Worm (Caenorhabditis elegans) whole organism, L2 larva: ENCODE results near the gene F19C6.5.

Experiments
- F13H6.1 ChIP-seq: sonication (generic microtip); optimal IDR thresholded peaks from 2 replicates; lab custom pipeline; 2016; ENCODE audit warnings: missing genetic modification characterization, missing compliant biosample characterization
- nhr-11 ChIP-seq: fragments of 150-350 bp; optimal IDR thresholded peaks from 2 replicates; lab custom pipeline; 2014; ENCODE audit warnings: missing biosample characterization, missing genetic modification characterization
- nhr-23 ChIP-seq: fragments of 150-350 bp; optimal IDR thresholded peaks from 2 replicates; lab custom pipeline; 2014; ENCODE audit warnings: missing biosample characterization, missing genetic modification reagents, missing genetic modification characterization
- nhr-237 ChIP-seq: fragments of 150-350 bp; optimal IDR thresholded peaks from 2 replicates; lab custom pipeline; 2014; ENCODE audit warnings: missing biosample characterization, missing genetic modification characterization
- skn-1 ChIP-seq: sonication (generic microtip); optimal IDR thresholded peaks from 2 replicates; lab custom pipeline; 2017; ENCODE audit warnings: missing biosample characterization, missing genetic modification characterization
- unc-62 ChIP-seq: fragments of 150-350 bp; optimal IDR thresholded peaks from 2 replicates; lab custom pipeline; 2014; ENCODE audit warnings: missing biosample characterization, missing genetic modification reagents, missing genetic modification characterization
- ztf-11 ChIP-seq: sonication (generic microtip); optimal IDR thresholded peaks from 2 replicates; lab custom pipeline; 2017; ENCODE audit warnings: missing biosample characterization, missing genetic modification characterization
- ztf-4 ChIP-seq: fragments of 150-350 bp; optimal IDR thresholded peaks from 2 replicates; lab custom pipeline; 2014; ENCODE audit warnings: missing biosample characterization, missing genetic modification characterization

ce11 chrX:9954483-9955041, 30.2 kb downstream of the F19C6.5 start, which contains the start of gene cysl-1:
- TF ChIP-seq nhr-237 (tag; lab: Kevin White, UChicago) (no peak), ztf-4 (tag; lab: Kevin White, UChicago) (peak; percentile 50), nhr-11 (tag; lab: Kevin White, UChicago) (no peak), unc-62 (no peak), F13H6.1 (tag; lab: Kevin White, UChicago) (peak; percentile 56), skn-1 (no peak), ztf-11 (tag; lab: Kevin White, UChicago) (no peak), nhr-23 (no peak)
